Fruit fly (Drosophila melanogaster): ENCODE results near the gene CG9588.

CG9588 gene

dm6 chr3R:13716827-13717226 is 40.3 kb upstream of the CG9588 start (continued):
- TF ChIP-seq Pdp1 (GFP tag; optimal IDR thresholded peaks at IDR 0.05) (peak; percentile 12 to 64), CG9797 (GFP tag; optimal IDR thresholded peaks at IDR 0.05) (no peak), ATbp (GFP tag; optimal IDR thresholded peaks at IDR 0.05) (peak; percentile 24), bsh (GFP tag; optimal IDR thresholded peaks at IDR 0.05) (peak; percentile 30 to 61), tup (GFP tag; optimal IDR thresholded peaks at IDR 0.05) (no peak), pb (GFP tag; optimal IDR thresholded peaks at IDR 0.05) (peak; percentile 44), Hr78 (GFP tag; optimal IDR thresholded peaks at IDR 0.05) (peak in 1 of 2 experiments; percentile 14), Drgx (GFP tag; IDR thresholded peaks at IDR 0.05) (peak; percentile 94), CG9727 (GFP tag; optimal IDR thresholded peaks at IDR 0.05) (no peak), stc (GFP tag; IDR thresholded peaks at IDR 0.05) (no peak), sisA (GFP tag; IDR thresholded peaks at IDR 0.05) (peak; percentile 62), Eip74EF (GFP tag; optimal IDR thresholded peaks at IDR 0.05) (peak in 1 of 2 experiments; percentile 17), MTF-1 (GFP tag; optimal IDR thresholded peaks at IDR 0.05; ENCODE audit: borderline replicate concordance) (no peak), Med (GFP tag) (peak; percentile 95), sd (tag; optimal IDR thresholded peaks at IDR 0.05) (no peak), HLH3B (GFP tag; IDR thresholded peaks at IDR 0.05) (peak; percentile 60), pum (GFP tag; optimal IDR thresholded peaks at IDR 0.05) (peak; percentile 17), eyg (GFP tag; optimal IDR thresholded peaks at IDR 0.05) (peak; percentile 48), CG4820 (GFP tag; optimal IDR thresholded peaks at IDR 0.05) (peak; percentile 6), kah (GFP tag; optimal IDR thresholded peaks at IDR 0.05) (no peak), Atf-2 (GFP tag; optimal IDR thresholded peaks at IDR 0.05) (no peak), ken (GFP tag; IDR thresholded peaks at IDR 0.05) (peak; percentile 62; the same call in 2 of the 3 replicates), CG33557 (GFP tag; optimal IDR thresholded peaks at IDR 0.05) (no peak), Deaf1 (tag; optimal IDR thresholded peaks at IDR 0.05) (no peak), CG2875 (GFP tag; optimal IDR thresholded peaks at IDR 0.05) (peak; percentile 31), CG8388 (GFP tag; optimal IDR thresholded peaks at IDR 0.05) (peak; percentile 35), nom (GFP tag; optimal IDR thresholded peaks at IDR 0.05) (peak; percentile 62), B-H1 (GFP tag; IDR thresholded peaks at IDR 0.05) (peak; percentile 25; the same call in 1 of the 3 replicates), CG32772 (GFP tag; IDR thresholded peaks at IDR 0.05) (0 out of 2 replicates have a peak, but pooled peaks have one; percentile 48), Optix (GFP tag; IDR thresholded peaks at IDR 0.05) (0 out of 3 replicates have a peak, but pooled peaks have one; percentile 24), tin (GFP tag; optimal IDR thresholded peaks at IDR 0.05) (no peak), Ptx1 (GFP tag; IDR thresholded peaks at IDR 0.05) (peak; percentile 63), CG15601 (tag; optimal IDR thresholded peaks at IDR 0.05) (no peak), CG33213 (GFP tag; optimal IDR thresholded peaks at IDR 0.05) (peak; percentile 41), Awh (GFP tag; IDR thresholded peaks at IDR 0.05) (peak; percentile 49; the same call in 1 of the 2 replicates), insv (GFP tag; optimal IDR thresholded peaks at IDR 0.05) (no peak), CG17612 (GFP tag; IDR thresholded peaks at IDR 0.05) (no peak), CG4707 (GFP tag; optimal IDR thresholded peaks at IDR 0.05) (no peak), Blimp-1 (GFP tag; optimal IDR thresholded peaks at IDR 0.05) (peak; percentile 39), CG9215 (GFP tag; IDR thresholded peaks at IDR 0.05) (no peak), CG18599 (GFP tag; optimal IDR thresholded peaks at IDR 0.05) (no peak), dan (GFP tag; IDR thresholded peaks at IDR 0.05) (no peak), CG6854 (GFP tag; optimal IDR thresholded peaks at IDR 0.05) (no peak), CG1647 (GFP tag; optimal IDR thresholded peaks at IDR 0.05) (peak; percentile 32), CG17328 (GFP tag; IDR thresholded peaks at IDR 0.05) (peak; percentile 60), Aef1 (GFP tag; IDR thresholded peaks at IDR 0.05) (peak; percentile 55), CG8290 (GFP tag; optimal IDR thresholded peaks at IDR 0.05) (no peak), CG8290 (tag; optimal IDR thresholded peaks at IDR 0.05) (peak in 1 of 2 experiments; percentile 1), Xrp1 (GFP tag; IDR thresholded peaks at IDR 0.05) (peak; percentile 57; the same call in 1 of the 2 replicates), ase (GFP tag; IDR thresholded peaks at IDR 0.05) (0 out of 3 replicates have a peak, but pooled peaks have one; percentile 49)
